Worm (Caenorhabditis elegans) whole organism, young adult: Measurements from ENCODE around the gene kin-30.
"Not testable (repeated sequence)": the region's sequence is repeated elsewhere in the genome, so short reads cannot be mapped to it uniquely, and the experiment has no call there.

Experiments used
- F49E8.2 ChIP-seq: sonication (generic microtip); optimal IDR thresholded peaks from 3 replicates; lab custom pipeline; 2017; ENCODE audit warnings: missing genetic modification characterization, mild to moderate bottlenecking, missing compliant biosample characterization, antibody characterized with exemption, moderate library complexity; ENCODE audit not compliant: insufficient read depth
- F52B5.7 ChIP-seq: sonication (generic microtip); optimal IDR thresholded peaks from 2 replicates; lab custom pipeline; 2016; ENCODE audit warnings: mild to moderate bottlenecking, missing genetic modification characterization, missing compliant biosample characterization
- akir-1 ChIP-seq: fragments of 200-800 bp; sonication (Bioruptor generic); optimal IDR thresholded peaks from 2 replicates; lab custom pipeline; 2018; ENCODE audit warnings: mild to moderate bottlenecking, missing genetic modification characterization, moderate library complexity, missing compliant biosample characterization
- ekl-4 ChIP-seq: fragments of 200-800 bp; sonication (Bioruptor generic); IDR thresholded peaks from 2 replicates; pipeline ENCODE4 v1.3.6; 2022; ENCODE audit warnings: missing genetic modification reagents, missing genetic modification characterization, missing compliant biosample characterization
- him-1 ChIP-seq: sonication (generic microtip); optimal IDR thresholded peaks from 2 replicates; lab custom pipeline; 2016; ENCODE audit warnings: missing genotype, missing genetic modification reagents, missing genetic modification characterization, missing compliant biosample characterization
- lsy-27 ChIP-seq: sonication (generic microtip); optimal IDR thresholded peaks from 2 replicates; lab custom pipeline; 2017; ENCODE audit warnings: missing genetic modification characterization, mild to moderate bottlenecking, missing compliant biosample characterization, antibody characterized with exemption, missing genotype, borderline replicate concordance; ENCODE audit not compliant: insufficient read depth
- nfya-1 ChIP-seq: sonication (generic microtip); optimal IDR thresholded peaks from 2 replicates; lab custom pipeline; 2017; ENCODE audit warnings: antibody characterized with exemption, missing compliant biosample characterization, missing genetic modification characterization, borderline replicate concordance; ENCODE audit not compliant: insufficient read depth
- nhr-179 ChIP-seq: sonication (generic microtip); optimal IDR thresholded peaks from 2 replicates; lab custom pipeline; 2016; ENCODE audit warnings: mild to moderate bottlenecking, missing genetic modification characterization, missing compliant biosample characterization
- pbrm-1 ChIP-seq: fragments of 200-800 bp; sonication (Bioruptor generic); IDR thresholded peaks from 2 replicates; pipeline ENCODE4 v1.3.6; 2022; ENCODE audit warnings: missing genetic modification reagents, missing genetic modification characterization, missing compliant biosample characterization
- sdz-38 ChIP-seq: sonication (generic microtip); optimal IDR thresholded peaks from 2 replicates; lab custom pipeline; 2016; ENCODE audit warnings: missing genotype, missing genetic modification characterization, missing compliant biosample characterization
- snpc-4 ChIP-seq, 5 experiments: fragments of 150-350 bp in 1 of 5; sonication (generic microtip) in 4 of 5; optimal IDR thresholded peaks; 2 replicates each; lab custom pipeline; 2014 to 2018; ENCODE audit warnings: missing genetic modification characterization in 5 of 5, missing biosample characterization in 3 of 5, antibody characterized with exemption in 2 of 5, mild to moderate bottlenecking in 2 of 5, missing compliant biosample characterization in 2 of 5, missing genotype in 2 of 5, moderate library complexity in 2 of 5, missing genetic modification reagents in 1 of 5
- unc-62 ChIP-seq: fragments of 150-350 bp; optimal IDR thresholded peaks from 2 replicates; lab custom pipeline; 2014; ENCODE audit warnings: missing biosample characterization, missing genetic modification reagents, missing genetic modification characterization

DNA sequence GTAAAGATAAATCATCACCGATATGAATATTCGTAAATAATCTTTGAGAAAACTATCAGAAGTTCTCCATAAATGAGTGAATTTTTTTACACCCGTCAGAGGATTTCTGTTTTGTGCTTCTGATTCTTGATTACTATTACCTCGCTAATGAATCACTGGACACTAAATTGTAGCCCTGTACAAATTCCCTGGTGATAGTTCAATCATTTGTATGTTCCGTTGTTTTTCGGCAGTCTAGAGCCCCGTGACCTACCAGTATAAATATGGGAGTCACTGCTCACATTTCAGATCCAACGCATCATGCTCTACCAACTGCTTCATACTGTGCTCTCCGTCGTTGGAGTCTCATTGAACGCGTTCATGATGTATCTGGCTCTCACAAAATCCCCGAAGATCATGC, 5.7 kb downstream of the kin-30 start, which contains the start of gene srd-28:
- not testable (repeated sequence) for TF ChIP-seq sdz-38; unc-62 (GFP tag; lab: Kevin White, UChicago); nhr-179; F52B5.7 (tag; lab: Kevin White, UChicago); akir-1; F49E8.2 (tag; lab: Kevin White, UChicago); ekl-4 (GFP tag; lab: Robert Waterston, UW); snpc-4 (GFP tag; optimal IDR thresholded peaks at IDR 0.05; lab: Kevin White, UChicago); snpc-4 (tag; optimal IDR thresholded peaks at IDR 0.05; lab: Kevin White, UChicago); lsy-27 (tag; lab: Kevin White, UChicago); him-1 (tag; lab: Kevin White, UChicago); pbrm-1 (GFP tag; lab: Robert Waterston, UW); nfya-1
